Fruit fly (Drosophila melanogaster): Measurements from ENCODE around the gene bero.

The bero gene

DNA sequence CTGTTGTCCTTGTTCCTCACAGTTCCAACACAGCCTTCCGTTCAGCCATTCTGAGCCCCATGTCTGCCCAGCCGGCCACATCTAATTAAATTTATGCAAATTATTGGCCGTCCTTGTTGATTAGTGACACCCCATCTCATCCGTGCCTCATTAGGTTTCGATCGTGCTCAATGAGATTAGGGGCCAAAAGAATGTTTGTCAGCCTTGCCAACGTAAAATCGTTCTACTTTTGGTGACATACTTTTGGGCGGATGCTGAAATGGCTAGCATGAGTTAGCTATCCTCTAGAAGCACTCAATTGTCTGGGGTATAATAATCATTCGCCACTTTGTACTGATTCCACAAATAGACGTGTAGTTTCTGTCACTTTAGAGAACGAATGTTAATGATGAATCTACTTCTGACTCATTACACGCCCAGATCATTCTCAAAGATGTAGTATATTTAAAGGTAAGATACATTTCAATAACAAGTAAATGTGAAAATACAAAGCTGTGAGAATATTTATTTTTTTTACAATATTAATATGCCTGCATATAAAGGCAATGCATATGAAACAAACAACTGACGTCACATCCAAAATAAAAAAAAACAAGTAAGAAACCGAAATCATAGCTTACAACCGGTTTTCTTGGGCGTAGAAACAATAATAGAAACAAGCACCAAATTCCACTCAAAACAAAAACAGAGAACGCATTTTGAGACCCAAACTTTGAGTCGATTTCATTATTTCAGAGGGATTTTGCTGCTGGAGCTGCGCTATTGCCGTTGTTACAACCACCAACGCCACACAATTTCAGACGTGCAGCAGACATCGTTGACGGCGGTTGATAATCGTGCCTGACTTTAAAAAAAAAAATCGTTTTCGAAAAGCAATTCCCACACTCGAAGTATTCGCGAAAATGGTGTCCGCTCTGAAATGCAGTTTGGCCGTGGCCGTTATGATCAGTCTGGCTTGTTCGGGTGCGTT, at the start of gene bero:
TSS of gene bero (plus strand) at position 325 of the 970 bp plus-strand sequence.
- TF ChIP-seq dl (GFP tag; optimal IDR thresholded peaks at IDR 0.05; ENCODE audit: insufficient read depth in 1 of 2, partially characterized antibody in 2 of 2): no peak
- no peak for TF ChIP-seq h (GFP tag; optimal IDR thresholded peaks at IDR 0.05)
- TF ChIP-seq GATAd (GFP tag; optimal IDR thresholded peaks at IDR 0.05): no peak
- no peak for TF ChIP-seq Dif (GFP tag; optimal IDR thresholded peaks at IDR 0.05; ENCODE audit: partially characterized antibody)
- no peak for TF ChIP-seq Dfd (GFP tag; optimal IDR thresholded peaks at IDR 0.05)
- no peak for TF ChIP-seq rgr (GFP tag; optimal IDR thresholded peaks at IDR 0.05)
- no peak for TF ChIP-seq dmrt93B (GFP tag; optimal IDR thresholded peaks at IDR 0.05)
- no peak for TF ChIP-seq usp (GFP tag; optimal IDR thresholded peaks at IDR 0.05)
- TF ChIP-seq CG9705 (GFP tag; optimal IDR thresholded peaks at IDR 0.05): no peak

DNA sequence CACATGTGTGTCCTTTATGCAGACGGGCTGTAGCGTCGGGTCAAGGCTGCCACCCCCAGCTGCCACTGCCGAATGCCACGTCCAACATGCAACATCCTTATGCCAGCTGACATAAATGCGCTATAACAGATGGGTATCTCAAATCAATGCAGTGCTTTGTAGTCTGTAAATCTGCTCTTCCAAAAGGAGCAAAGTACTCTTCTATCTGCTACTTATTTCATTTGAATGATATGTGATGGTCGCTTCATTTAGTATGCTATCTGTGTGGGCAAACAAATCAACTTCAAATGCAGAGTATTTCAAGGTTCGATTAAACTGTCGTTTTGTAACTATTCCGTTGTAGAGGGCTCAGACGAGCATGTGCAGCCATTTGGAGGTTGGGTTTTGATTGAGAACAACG, 49.3 kb upstream of the bero start:
- TF ChIP-seq Dif (GFP tag; optimal IDR thresholded peaks at IDR 0.05; ENCODE audit: partially characterized antibody) (no peak), GATAd (GFP tag; optimal IDR thresholded peaks at IDR 0.05) (no peak), ey (GFP tag; optimal IDR thresholded peaks at IDR 0.05) (no peak), Mio (GFP tag; optimal IDR thresholded peaks at IDR 0.05) (no peak), usp (GFP tag; optimal IDR thresholded peaks at IDR 0.05) (no peak), CG32264 (GFP tag; optimal IDR thresholded peaks at IDR 0.05) (no peak), jim (GFP tag; optimal IDR thresholded peaks at IDR 0.05) (no peak), N (GFP tag; optimal IDR thresholded peaks at IDR 0.05) (no peak), fru (GFP tag; optimal IDR thresholded peaks at IDR 0.05) (no peak), HLH106 (tag; optimal IDR thresholded peaks at IDR 0.05) (no peak), br (GFP tag; optimal IDR thresholded peaks at IDR 0.05) (no peak), Hnf4 (GFP tag; optimal IDR thresholded peaks at IDR 0.05) (no peak)

DNA sequence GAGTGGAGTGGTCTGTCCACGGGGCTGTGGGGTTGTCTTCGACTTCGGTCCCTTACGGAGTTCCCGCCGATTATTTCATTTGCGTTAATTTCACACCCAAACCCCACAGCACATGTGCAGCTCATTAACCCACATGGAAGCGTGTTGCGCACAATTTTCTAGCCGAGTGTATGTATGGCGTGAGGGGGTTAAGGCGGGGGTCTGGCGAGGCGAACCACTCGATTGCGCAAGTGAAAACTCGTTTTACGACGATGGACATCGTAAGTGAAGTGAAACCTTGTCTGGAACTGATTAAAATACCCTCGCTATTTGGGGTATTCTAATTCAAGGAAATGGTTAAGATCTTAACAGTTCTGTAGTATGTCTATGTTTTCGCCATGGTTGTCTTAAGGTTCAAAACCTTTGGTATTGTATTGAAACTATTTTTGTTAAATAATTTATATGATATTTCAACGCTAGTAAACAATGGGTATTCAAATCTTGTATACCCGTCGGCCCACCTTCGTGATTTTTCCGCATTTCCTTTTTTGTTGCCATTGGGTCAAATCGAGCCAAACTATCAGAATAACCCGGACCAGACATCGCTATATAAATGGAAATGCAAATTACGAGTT, 47.3 kb upstream of the bero start:
- TF ChIP-seq rgr (GFP tag; optimal IDR thresholded peaks at IDR 0.05) (no peak), sv (GFP tag; optimal IDR thresholded peaks at IDR 0.05) (peak; percentile 10)

DNA sequence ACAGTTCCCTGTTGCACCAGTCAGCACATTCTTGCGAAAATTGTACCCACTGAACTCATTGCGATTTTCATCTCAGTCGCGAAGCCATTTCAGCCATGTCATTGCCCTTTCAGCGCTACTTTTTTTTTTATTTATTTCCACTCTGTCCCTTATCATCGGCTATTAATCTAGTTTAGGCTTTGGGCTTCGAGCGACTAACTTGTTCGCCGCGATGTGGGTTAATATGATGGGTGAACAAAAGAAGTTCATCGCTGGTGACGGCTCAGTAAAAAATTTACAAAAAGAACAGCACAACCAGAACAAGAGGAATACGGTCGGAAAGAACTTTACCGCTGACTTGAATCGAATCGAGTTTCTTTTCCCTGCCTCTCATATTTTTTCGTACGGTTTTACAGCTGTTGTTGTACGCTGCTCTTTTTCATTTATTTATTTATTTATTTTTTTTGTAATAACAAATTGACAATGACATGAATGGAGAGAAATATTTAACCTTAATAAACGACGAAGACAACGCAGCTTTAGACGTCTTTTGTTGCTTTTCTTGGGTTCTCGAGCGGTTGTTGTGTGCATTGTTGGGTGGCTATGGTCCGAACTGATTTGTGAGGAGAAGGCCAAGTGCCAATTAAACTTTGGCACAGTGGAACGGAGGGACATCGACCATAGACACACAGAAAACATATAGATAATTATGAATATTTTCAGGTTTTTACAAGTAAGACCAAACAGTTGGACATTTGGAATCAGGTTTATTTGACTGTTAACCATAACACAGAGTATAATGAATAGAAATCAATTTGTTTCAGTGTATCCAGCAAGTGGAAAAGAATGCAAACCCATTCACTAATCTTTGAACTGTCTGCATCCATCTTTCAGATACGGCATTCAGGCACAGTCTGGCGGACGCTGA, 46.0 kb upstream of the bero start:
- no peak for TF ChIP-seq ey (GFP tag; optimal IDR thresholded peaks at IDR 0.05)
- no peak for TF ChIP-seq rgr (GFP tag; optimal IDR thresholded peaks at IDR 0.05)
- TF ChIP-seq Myc (optimal IDR thresholded peaks at IDR 0.05): no peak
- no peak for TF ChIP-seq usp (GFP tag; optimal IDR thresholded peaks at IDR 0.05)
- TF ChIP-seq HLH106 (tag; optimal IDR thresholded peaks at IDR 0.05): no peak
- no peak for TF ChIP-seq Hr83 (GFP tag; optimal IDR thresholded peaks at IDR 0.05; ENCODE audit: poor library complexity, severe bottlenecking)
- TF ChIP-seq foxo (GFP tag; optimal IDR thresholded peaks at IDR 0.05): no peak
- TF ChIP-seq pan (optimal IDR thresholded peaks at IDR 0.05): no peak
- TF ChIP-seq sv (GFP tag; optimal IDR thresholded peaks at IDR 0.05): no peak
- no peak for TF ChIP-seq br (GFP tag; optimal IDR thresholded peaks at IDR 0.05)
- no peak for TF ChIP-seq OdsH (GFP tag; optimal IDR thresholded peaks at IDR 0.05)
- TF ChIP-seq dsf (GFP tag; optimal IDR thresholded peaks at IDR 0.05; ENCODE audit: borderline replicate concordance): no peak
- TF ChIP-seq Mio (GFP tag; optimal IDR thresholded peaks at IDR 0.05): no peak
- TF ChIP-seq N (GFP tag; optimal IDR thresholded peaks at IDR 0.05): no peak
- no peak for TF ChIP-seq jim (GFP tag; optimal IDR thresholded peaks at IDR 0.05)
- TF ChIP-seq brk (GFP tag; optimal IDR thresholded peaks at IDR 0.05): no peak

DNA sequence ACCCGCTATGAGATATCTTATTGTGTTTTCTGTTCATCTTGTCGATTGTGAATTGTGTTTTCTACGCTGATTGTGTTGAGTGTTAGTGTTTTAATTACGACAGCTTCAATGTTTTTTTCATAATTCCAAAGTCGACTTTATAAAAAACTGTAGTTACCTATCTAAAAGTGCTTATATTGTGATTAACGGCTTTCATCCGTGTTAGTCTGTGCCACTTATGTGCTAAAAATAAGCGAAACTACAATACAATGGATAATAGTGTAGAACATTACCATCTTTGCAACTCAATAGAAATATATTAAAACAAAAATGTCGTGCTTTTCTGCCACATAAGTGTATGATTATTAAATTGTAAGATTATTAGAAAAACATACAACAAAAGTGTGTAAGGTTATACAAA, 42.4 kb upstream of the bero start, which contains the start of gene CG33322:
TSS of gene CG33322 (minus strand) at position 101 of the 400 bp plus-strand sequence.
- TF ChIP-seq Hr83 (GFP tag; optimal IDR thresholded peaks at IDR 0.05; ENCODE audit: poor library complexity, severe bottlenecking): no peak
